Fruit fly (Drosophila melanogaster): ENCODE data around the gene Tao.

Gene Tao

dm6 chrX:19579648-19580301 lies at the start of gene Tao:
Gene Tao (minus strand): TSS chrX:19579800.
- TF ChIP-seq CG8478 (optimal IDR thresholded peaks at IDR 0.05) (no peak), CTCF (optimal IDR thresholded peaks at IDR 0.05) (no peak)

- TF ChIP-seq CG8478 (optimal IDR thresholded peaks at IDR 0.05) = no peak
- no peak for TF ChIP-seq CTCF (optimal IDR thresholded peaks at IDR 0.05)
These were observed 45.8 kb upstream of the Tao start, which contains the start of gene CG14212 for dm6 chrX:19625405-19625804. Gene CG14212 (plus strand): TSS chrX:19625705.

- TF ChIP-seq CG8478 (optimal IDR thresholded peaks at IDR 0.05) (no peak), CTCF (optimal IDR thresholded peaks at IDR 0.05) (no peak)
These were observed 43.3 kb upstream of the Tao start, which contains the start of the genes Naa20A and MKP-4 for dm6 chrX:19622924-19623323. Gene Naa20A (minus strand): TSS chrX:19623074. Gene MKP-4 (plus strand): TSS chrX:19623114.

dm6 chrX:19621145-19621544 lies 41.5 kb upstream of the Tao start, which contains the start of gene CG14221:
Gene CG14221 (minus strand): TSS chrX:19621245.
- TF ChIP-seq CG8478 (optimal IDR thresholded peaks at IDR 0.05) = no peak
- no peak for TF ChIP-seq CTCF (optimal IDR thresholded peaks at IDR 0.05)

dm6 chrX:19618183-19618740 lies 38.7 kb upstream of the Tao start, which contains the start of the genes Pstk and Tim9b:
Gene Pstk (minus strand): TSS chrX:19618537.
Gene Tim9b (minus strand): TSS chrX:19618537.
- TF ChIP-seq CG8478 (optimal IDR thresholded peaks at IDR 0.05) (no peak), CTCF (optimal IDR thresholded peaks at IDR 0.05) (no peak)

- TF ChIP-seq CTCF (optimal IDR thresholded peaks at IDR 0.05) = no peak
- TF ChIP-seq CG8478 (optimal IDR thresholded peaks at IDR 0.05) = no peak
These were observed 36.5 kb upstream of the Tao start, which contains the start of gene CG14210 for dm6 chrX:19615990-19616663. Gene CG14210 (plus strand): TSS chrX:19616196.

- no peak for TF ChIP-seq CG8478 (optimal IDR thresholded peaks at IDR 0.05)
- no peak for TF ChIP-seq CTCF (optimal IDR thresholded peaks at IDR 0.05)
These were observed 33.9 kb upstream of the Tao start for dm6 chrX:19613473-19613872.

dm6 chrX:19611226-19611625 lies 31.6 kb upstream of the Tao start, which contains the start of the genes Shawn and Tyler:
Gene Shawn (plus strand): TSS chrX:19611526.
Gene Tyler (plus strand): TSS chrX:19611526.
- TF ChIP-seq CG8478 (optimal IDR thresholded peaks at IDR 0.05) (no peak), CTCF (optimal IDR thresholded peaks at IDR 0.05) (no peak)

- no peak for TF ChIP-seq CTCF (optimal IDR thresholded peaks at IDR 0.05)
- TF ChIP-seq CG8478 (optimal IDR thresholded peaks at IDR 0.05) = no peak
These were observed 28.5 kb upstream of the Tao start for dm6 chrX:19608042-19608609.

dm6 chrX:19606971-19607370 lies 27.4 kb upstream of the Tao start:
- TF ChIP-seq CG8478 (optimal IDR thresholded peaks at IDR 0.05) (no peak), CTCF (optimal IDR thresholded peaks at IDR 0.05) (no peak)

dm6 chrX:19606558-19606957 lies 27.0 kb upstream of the Tao start:
- no peak for TF ChIP-seq CTCF (optimal IDR thresholded peaks at IDR 0.05)
- no peak for TF ChIP-seq CG8478 (optimal IDR thresholded peaks at IDR 0.05)

dm6 chrX:19605915-19606314 lies 26.3 kb upstream of the Tao start:
- TF ChIP-seq CG8478 (optimal IDR thresholded peaks at IDR 0.05) (no peak), CTCF (optimal IDR thresholded peaks at IDR 0.05) (no peak)

dm6 chrX:19604997-19605396 lies 25.4 kb upstream of the Tao start, which contains the start of gene CG14207:
Gene CG14207 (plus strand): TSS chrX:19605199.
- TF ChIP-seq CG8478 (optimal IDR thresholded peaks at IDR 0.05) (no peak), CTCF (optimal IDR thresholded peaks at IDR 0.05) (no peak)

- TF ChIP-seq CTCF (optimal IDR thresholded peaks at IDR 0.05) = no peak
- TF ChIP-seq CG8478 (optimal IDR thresholded peaks at IDR 0.05) = no peak
These were observed 24.4 kb upstream of the Tao start for dm6 chrX:19603953-19604352.

dm6 chrX:19602483-19602882 lies 22.9 kb upstream of the Tao start:
- TF ChIP-seq CG8478 (optimal IDR thresholded peaks at IDR 0.05) (no peak), CTCF (optimal IDR thresholded peaks at IDR 0.05) (no peak)

Measured in S2 (cell line).